Worm (Caenorhabditis elegans) whole organism, mixed stage, embryonic: ENCODE data around the gene sri-42.

ENCODE experiments used
- M03D4.4 ChIP-seq: sonication (generic microtip); optimal IDR thresholded peaks from 2 replicates; lab custom pipeline; 2017; ENCODE audit warnings: mild to moderate bottlenecking, missing genetic modification characterization, missing compliant biosample characterization
- bed-3 ChIP-seq: fragments of 200-800 bp; sonication (Bioruptor generic); optimal IDR thresholded peaks from 3 replicates; lab custom pipeline; 2018; ENCODE audit warnings: mild to moderate bottlenecking, missing genetic modification characterization, moderate library complexity, missing compliant biosample characterization
- blmp-1 ChIP-seq: fragments of 150-350 bp; optimal IDR thresholded peaks from 2 replicates; lab custom pipeline; 2014; ENCODE audit warnings: missing biosample characterization, missing genetic modification characterization
- ceh-43 ChIP-seq: fragments of 200-800 bp; sonication (Bioruptor generic); optimal IDR thresholded peaks from 2 replicates; lab custom pipeline; 2018; ENCODE audit warnings: mild to moderate bottlenecking, missing genetic modification characterization, moderate library complexity, missing compliant biosample characterization
- ceh-83 ChIP-seq: fragments of 200-800 bp; sonication (Bioruptor generic); optimal IDR thresholded peaks from 2 replicates; lab custom pipeline; 2018; ENCODE audit warnings: mild to moderate bottlenecking, missing genetic modification characterization, missing compliant biosample characterization
- ces-1 ChIP-seq: fragments of 150-350 bp; optimal IDR thresholded peaks from 2 replicates; lab custom pipeline; 2014; ENCODE audit warnings: missing biosample characterization, missing genetic modification reagents, missing genetic modification characterization
- cnd-1 ChIP-seq: fragments of 200-800 bp; sonication (Bioruptor generic); optimal IDR thresholded peaks from 2 replicates; lab custom pipeline; 2018; ENCODE audit warnings: mild to moderate bottlenecking, missing genetic modification characterization, missing compliant biosample characterization
- drap-1 ChIP-seq: fragments of 200-800 bp; sonication (Bioruptor generic); optimal IDR thresholded peaks from 3 replicates; lab custom pipeline; 2018; ENCODE audit warnings: mild to moderate bottlenecking, missing genetic modification characterization, missing compliant biosample characterization
- elt-3 ChIP-seq: fragments of 150-350 bp; optimal IDR thresholded peaks from 2 replicates; lab custom pipeline; 2014; ENCODE audit warnings: missing biosample characterization, missing genetic modification characterization
- flh-1 ChIP-seq: fragments of 200-800 bp; sonication (Bioruptor generic); optimal IDR thresholded peaks from 2 replicates; lab custom pipeline; 2018; ENCODE audit warnings: mild to moderate bottlenecking, missing genetic modification characterization, moderate library complexity, missing compliant biosample characterization
- hlh-1 ChIP-seq: fragments of 150-350 bp; optimal IDR thresholded peaks from 2 replicates; lab custom pipeline; 2014; ENCODE audit warnings: missing biosample characterization, missing genetic modification reagents, missing genetic modification characterization
- lin-13 ChIP-seq: fragments of 150-350 bp; optimal IDR thresholded peaks from 2 replicates; lab custom pipeline; 2014; ENCODE audit warnings: missing biosample characterization, missing genetic modification characterization
- lin-32 ChIP-seq: fragments of 200-800 bp; sonication (Bioruptor generic); optimal IDR thresholded peaks from 2 replicates; lab custom pipeline; 2018; ENCODE audit warnings: mild to moderate bottlenecking, missing genetic modification characterization, missing compliant biosample characterization
- lsy-2 ChIP-seq: fragments of 150-350 bp; optimal IDR thresholded peaks from 2 replicates; lab custom pipeline; 2014; ENCODE audit warnings: missing biosample characterization, missing genetic modification characterization
- mab-5 ChIP-seq: fragments of 150-350 bp; optimal IDR thresholded peaks from 2 replicates; lab custom pipeline; 2014; ENCODE audit warnings: missing biosample characterization, missing genetic modification characterization
- mls-2 ChIP-seq: sonication (generic microtip); optimal IDR thresholded peaks from 2 replicates; lab custom pipeline; 2016; ENCODE audit warnings: mild to moderate bottlenecking, missing genetic modification characterization, moderate library complexity, missing compliant biosample characterization
- nhr-2 ChIP-seq: fragments of 150-350 bp; optimal IDR thresholded peaks from 2 replicates; lab custom pipeline; 2014; ENCODE audit warnings: missing biosample characterization, missing genetic modification characterization
- nhr-237 ChIP-seq: fragments of 150-350 bp; optimal IDR thresholded peaks from 2 replicates; lab custom pipeline; 2014; ENCODE audit warnings: missing biosample characterization, missing genetic modification characterization
- nhr-28 ChIP-seq: fragments of 150-350 bp; optimal IDR thresholded peaks from 2 replicates; lab custom pipeline; 2014; ENCODE audit warnings: missing biosample characterization, missing genetic modification characterization
- nhr-76 ChIP-seq: sonication (generic microtip); optimal IDR thresholded peaks from 2 replicates; lab custom pipeline; 2017; ENCODE audit warnings: missing biosample characterization, missing genetic modification characterization
- pha-4 ChIP-seq: fragments of 150-350 bp; optimal IDR thresholded peaks from 2 replicates; lab custom pipeline; 2018; ENCODE audit warnings: missing biosample characterization, missing genetic modification reagents, missing genetic modification characterization
- snpc-4 ChIP-seq: fragments of 150-350 bp; optimal IDR thresholded peaks from 2 replicates; lab custom pipeline; 2014; ENCODE audit warnings: missing biosample characterization, missing genetic modification characterization
- sptf-1 ChIP-seq: sonication (generic microtip); optimal IDR thresholded peaks from 2 replicates; lab custom pipeline; 2017; ENCODE audit warnings: mild to moderate bottlenecking, missing genetic modification characterization, moderate library complexity, missing compliant biosample characterization
- tbx-8 ChIP-seq: fragments of 200-800 bp; sonication (Bioruptor generic); optimal IDR thresholded peaks from 2 replicates; lab custom pipeline; 2018; ENCODE audit warnings: mild to moderate bottlenecking, missing genetic modification characterization, moderate library complexity, missing compliant biosample characterization
- unc-120 ChIP-seq: sonication (generic microtip); optimal IDR thresholded peaks from 2 replicates; lab custom pipeline; 2017; ENCODE audit warnings: missing genetic modification characterization, missing compliant biosample characterization; ENCODE audit not compliant: poor library complexity, severe bottlenecking
- unc-39 ChIP-seq: fragments of 150-350 bp; optimal IDR thresholded peaks from 2 replicates; lab custom pipeline; 2014; ENCODE audit warnings: missing biosample characterization, missing genetic modification characterization
- unc-62 ChIP-seq: fragments of 150-350 bp; optimal IDR thresholded peaks from 2 replicates; lab custom pipeline; 2014; ENCODE audit warnings: missing biosample characterization, missing genetic modification reagents, missing genetic modification characterization
- zip-8 ChIP-seq: fragments of 150-350 bp; optimal IDR thresholded peaks from 2 replicates; lab custom pipeline; 2014; ENCODE audit warnings: missing biosample characterization, missing genetic modification characterization

sri-42 gene

DNA sequence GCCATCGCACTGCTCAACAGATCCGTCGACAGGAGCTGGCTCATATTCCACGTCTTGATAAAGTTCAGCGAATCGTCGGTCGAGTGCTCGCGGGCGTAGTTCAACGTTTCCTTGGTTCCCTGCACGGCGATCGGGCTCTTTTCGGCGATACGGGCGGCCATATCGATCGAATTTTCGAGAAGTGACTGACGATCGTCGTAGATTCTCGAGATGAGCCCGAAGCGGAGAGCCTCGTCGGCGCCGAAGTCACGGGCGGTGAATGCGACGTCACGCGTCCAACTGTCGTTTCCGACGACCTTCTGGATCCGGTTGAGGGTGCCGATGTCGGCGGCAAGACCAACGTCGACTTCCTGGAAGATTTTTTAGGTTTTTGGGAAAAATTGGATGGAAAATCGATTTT, 33.2 kb downstream of the sri-42 start:
- TF ChIP-seq unc-39 (tag; lab: Kevin White, UChicago), result no peak

DNA sequence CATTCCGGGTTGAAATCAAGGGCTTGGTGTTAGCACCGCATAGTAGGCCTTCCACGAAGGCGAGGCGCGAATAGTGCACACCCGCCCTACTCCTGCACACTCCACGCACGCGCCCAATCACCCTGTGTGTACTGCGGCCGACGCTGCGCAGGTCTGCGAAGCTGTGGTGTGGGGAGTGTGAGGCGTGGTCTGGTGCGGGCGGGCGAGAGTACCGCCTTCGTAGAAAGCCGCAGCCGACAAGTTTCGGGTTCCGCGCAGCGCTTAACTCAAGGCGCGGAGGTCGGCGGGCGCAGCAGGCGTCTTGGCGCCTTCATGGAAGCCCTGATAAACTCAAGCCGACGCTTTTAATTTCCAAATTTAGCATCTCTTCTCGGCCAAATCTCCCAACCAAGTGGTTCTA, 34.7 kb downstream of the sri-42 start:
- no peak for TF ChIP-seq unc-62 (GFP tag; lab: Kevin White, UChicago)
- TF ChIP-seq ceh-83 (GFP tag; lab: Kevin White, UChicago), result peak; percentile 43

DNA sequence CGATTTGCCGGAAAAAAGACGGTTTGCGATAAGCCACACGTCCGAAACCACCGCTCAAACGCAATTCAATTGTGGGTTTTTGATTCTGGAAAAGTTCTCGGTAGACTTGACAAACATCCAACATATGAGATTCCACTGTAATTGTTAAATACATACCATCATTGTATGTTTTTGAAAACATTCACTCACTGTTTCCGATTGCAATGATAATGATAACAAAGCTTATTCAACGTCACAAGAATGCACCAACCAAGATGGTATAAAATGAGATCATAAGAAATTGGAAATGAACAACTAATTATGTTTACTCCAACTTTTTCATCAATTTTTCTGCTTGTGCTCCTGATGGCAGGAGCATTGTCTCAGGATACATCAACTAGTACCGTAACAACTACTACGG, 37.0 kb downstream of the sri-42 start, which contains the start of gene clec-122:
clec-122 (plus strand) TSS at position 301 of the 400 bp plus-strand sequence.
- TF ChIP-seq nhr-2 (tag; lab: Kevin White, UChicago) (no peak), elt-3 (tag; lab: Kevin White, UChicago) (no peak), sptf-1 (tag; lab: Kevin White, UChicago) (no peak), mls-2 (tag; lab: Kevin White, UChicago) (no peak), drap-1 (no peak), bed-3 (GFP tag; lab: Kevin White, UChicago) (no peak), lin-32 (no peak), M03D4.4 (tag; lab: Kevin White, UChicago) (no peak), mab-5 (no peak), unc-62 (GFP tag; lab: Kevin White, UChicago) (no peak), ceh-83 (GFP tag; lab: Kevin White, UChicago) (no peak), nhr-28 (no peak)

DNA sequence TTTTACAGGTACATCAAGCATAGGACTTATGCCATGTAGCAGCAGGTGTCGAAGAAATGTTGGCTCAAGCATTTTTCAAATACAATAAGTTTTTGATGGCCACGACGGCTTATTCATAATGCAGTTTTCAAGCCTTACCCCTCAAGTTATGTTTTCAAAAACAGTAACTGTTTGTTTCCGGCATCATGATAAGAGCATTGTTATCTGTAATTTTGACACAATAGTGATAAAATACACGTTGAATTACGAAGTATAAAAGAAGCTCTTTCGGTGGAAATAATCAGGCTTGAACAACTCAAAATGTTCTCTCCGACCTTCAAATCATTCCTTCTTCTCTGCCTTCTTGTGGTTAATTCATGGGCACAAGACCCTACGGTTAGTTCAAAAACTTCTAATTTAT, 40.7 kb downstream of the sri-42 start, which contains the start of gene clec-121:
clec-121 (plus strand) TSS at position 301 of the 400 bp plus-strand sequence.
- no peak for TF ChIP-seq unc-120 (tag; lab: Kevin White, UChicago)
- no peak for TF ChIP-seq pha-4 (tag; lab: Kevin White, UChicago)
- no peak for TF ChIP-seq blmp-1 (tag; lab: Kevin White, UChicago)
- TF ChIP-seq nhr-237 (tag; lab: Kevin White, UChicago), result no peak
- no peak for TF ChIP-seq snpc-4 (tag; lab: Kevin White, UChicago)
- no peak for TF ChIP-seq M03D4.4 (tag; lab: Kevin White, UChicago)
- no peak for TF ChIP-seq flh-1 (GFP tag; lab: Kevin White, UChicago)
- TF ChIP-seq lsy-2 (tag; lab: Kevin White, UChicago), result no peak
- TF ChIP-seq mab-5, result no peak
- TF ChIP-seq unc-39 (tag; lab: Kevin White, UChicago), result no peak
- TF ChIP-seq ces-1 (GFP tag; lab: Kevin White, UChicago), result no peak
- TF ChIP-seq zip-8, result no peak
- TF ChIP-seq nhr-76 (tag; lab: Kevin White, UChicago), result no peak
- no peak for TF ChIP-seq bed-3 (GFP tag; lab: Kevin White, UChicago)
- no peak for TF ChIP-seq unc-62 (GFP tag; lab: Kevin White, UChicago)
- no peak for TF ChIP-seq lin-13 (tag; lab: Kevin White, UChicago)
- no peak for TF ChIP-seq cnd-1 (tag; lab: Kevin White, UChicago)
- no peak for TF ChIP-seq tbx-8 (GFP tag; lab: Kevin White, UChicago)
- TF ChIP-seq nhr-2 (tag; lab: Kevin White, UChicago), result no peak

DNA sequence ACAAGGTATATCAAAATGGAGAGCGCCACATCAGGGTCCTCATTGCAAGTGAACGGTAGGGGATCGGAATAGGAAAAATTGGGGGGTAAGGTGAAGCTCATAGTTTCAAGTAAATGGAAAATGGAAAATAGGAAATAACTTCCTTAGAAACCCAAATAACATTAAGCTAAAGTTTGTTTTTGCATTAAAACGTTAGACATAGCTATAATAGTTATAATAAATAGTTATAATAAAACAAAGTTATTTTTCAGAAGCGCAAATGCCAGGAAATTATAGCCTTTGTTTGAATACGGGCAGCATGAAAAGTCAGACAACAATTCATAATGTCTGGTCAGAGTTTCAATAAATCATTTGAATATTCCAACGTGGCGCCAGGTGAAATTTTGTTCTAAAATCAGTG, 42.2 kb downstream of the sri-42 start, which contains the start of gene srg-24:
srg-24 (minus strand) TSS at position 101 of the 400 bp plus-strand sequence.
- no peak for TF ChIP-seq ceh-83 (GFP tag; lab: Kevin White, UChicago)

DNA sequence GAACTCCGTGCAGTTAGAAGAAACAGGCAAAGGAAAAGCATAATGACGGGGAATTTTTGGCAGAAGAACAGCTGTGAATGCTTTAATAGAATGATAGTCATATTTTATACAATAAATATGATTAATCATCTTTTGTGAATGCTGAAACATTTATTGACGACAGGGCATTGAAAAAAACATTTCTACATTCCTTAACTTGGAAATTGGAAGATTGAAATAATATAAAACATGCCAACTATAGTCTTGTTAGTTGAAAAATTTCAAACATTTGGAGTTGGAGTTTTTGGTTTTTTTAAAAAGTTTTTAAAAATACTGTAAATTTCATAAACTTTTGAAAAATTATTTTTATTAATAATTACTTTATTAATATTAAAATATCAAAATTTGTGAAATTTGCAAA, 45.9 kb downstream of the sri-42 start, which contains the start of gene Y25C1A.14:
Y25C1A.14 (minus strand) TSS at position 101 of the 400 bp plus-strand sequence.
- TF ChIP-seq mab-5 (no peak), bed-3 (GFP tag; lab: Kevin White, UChicago) (no peak), unc-39 (tag; lab: Kevin White, UChicago) (no peak), mls-2 (tag; lab: Kevin White, UChicago) (no peak), pha-4 (tag; lab: Kevin White, UChicago) (no peak), ceh-43 (GFP tag; lab: Kevin White, UChicago) (no peak)

DNA sequence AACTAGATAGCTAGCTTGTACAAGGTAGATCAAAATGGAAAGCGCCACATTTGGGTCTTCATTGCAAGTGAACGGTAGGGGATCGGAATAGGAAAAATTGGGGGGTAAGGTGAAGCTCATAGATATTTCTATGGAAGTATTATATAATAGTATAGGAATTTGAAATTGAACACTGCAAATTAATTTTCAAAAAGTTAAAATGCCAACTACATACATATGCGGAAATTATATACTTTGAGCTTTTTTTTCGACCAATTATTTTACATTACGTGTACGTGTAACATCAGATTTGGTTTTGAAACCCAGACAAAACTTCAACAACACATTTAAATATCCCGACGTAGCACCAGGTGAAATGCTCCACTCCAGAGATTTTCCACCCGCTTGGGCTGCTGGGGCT, 46.7 kb downstream of the sri-42 start, which contains the start of gene srg-23:
srg-23 (minus strand) TSS at position 101 of the 400 bp plus-strand sequence.
- TF ChIP-seq ceh-83 (GFP tag; lab: Kevin White, UChicago), result no peak
- TF ChIP-seq hlh-1 (tag; lab: Kevin White, UChicago), result no peak
